Fruit fly (Drosophila melanogaster) whole organism, embryonic: Measurements from ENCODE around the gene Lsp2.

Experiments
- ATbp ChIP-seq: fragments of 200-800 bp; sonication (Bioruptor generic); optimal IDR thresholded peaks from 2 replicates; lab custom pipeline; 2017; ENCODE audit warnings: missing biosample characterization, mild to moderate bottlenecking, missing genetic modification characterization, missing genetic modification reagents
- Atf3 ChIP-seq: fragments of 200-800 bp; sonication (Bioruptor generic); optimal IDR thresholded peaks from 3 replicates; lab custom pipeline; 2016; ENCODE audit warnings: missing biosample characterization, missing genetic modification characterization
- CG1024 ChIP-seq: fragments of 200-800 bp; sonication (Bioruptor generic); IDR thresholded peaks from 2 replicates; pipeline ENCODE4 v1.3.6; 2022; ENCODE audit warnings: missing biosample characterization, missing genetic modification characterization
- CG16815 ChIP-seq: fragments of 200-800 bp; sonication (Bioruptor generic); optimal IDR thresholded peaks from 3 replicates; lab custom pipeline; 2017; ENCODE audit warnings: missing biosample characterization, mild to moderate bottlenecking, missing genetic modification characterization
- CG17568 ChIP-seq: fragments of 200-800 bp; sonication (Bioruptor generic); optimal IDR thresholded peaks from 2 replicates; lab custom pipeline; 2018; ENCODE audit warnings: missing biosample characterization, mild to moderate bottlenecking, missing genetic modification characterization, moderate library complexity
- CG18262 ChIP-seq: fragments of 200-800 bp; optimal IDR thresholded peaks from 3 replicates; lab custom pipeline; 2019; ENCODE audit warnings: missing biosample characterization, mild to moderate bottlenecking, missing genetic modification characterization, moderate library complexity
- CG18764 ChIP-seq: fragments of 200-800 bp; sonication (Bioruptor generic); optimal IDR thresholded peaks from 3 replicates; lab custom pipeline; 2016; ENCODE audit warnings: missing biosample characterization, missing genetic modification characterization
- CG2889 ChIP-seq: fragments of 200-800 bp; sonication (Bioruptor generic); IDR thresholded peaks from 3 replicates; pipeline ENCODE4 v1.3.6; 2022; ENCODE audit warnings: missing biosample characterization, missing genetic modification characterization
- CG31388 ChIP-seq: fragments of 200-800 bp; sonication (Bioruptor generic); optimal IDR thresholded peaks from 2 replicates; lab custom pipeline; 2016; ENCODE audit warnings: missing biosample characterization, missing genetic modification characterization
- CG32532 ChIP-seq: fragments of 200-800 bp; sonication (Bioruptor generic); IDR thresholded peaks from 2 replicates; pipeline ENCODE4 v1.3.6; 2022; ENCODE audit warnings: missing biosample characterization, missing genetic modification characterization
- CG32772 ChIP-seq: fragments of 200-800 bp; sonication (Bioruptor generic); IDR thresholded peaks from 2 replicates; pipeline ENCODE4 v1.3.6; 2022; ENCODE audit warnings: missing biosample characterization, missing genetic modification characterization
- CG3281 ChIP-seq: fragments of 200-800 bp; sonication (Bioruptor generic); optimal IDR thresholded peaks from 3 replicates; lab custom pipeline; 2017; ENCODE audit warnings: missing biosample characterization, mild to moderate bottlenecking, missing genetic modification characterization
- CG33213 ChIP-seq: fragments of 200-800 bp; sonication (Bioruptor generic); optimal IDR thresholded peaks from 3 replicates; lab custom pipeline; 2016; ENCODE audit warnings: missing biosample characterization, missing genetic modification characterization
- CG34224 ChIP-seq: fragments of 200-800 bp; sonication (Bioruptor generic); IDR thresholded peaks from 3 replicates; pipeline ENCODE4 v1.3.6; 2022; ENCODE audit warnings: missing biosample characterization, missing genetic modification characterization; ENCODE audit not compliant: partially characterized antibody
- CG3726 ChIP-seq: fragments of 200-800 bp; sonication (Bioruptor generic); IDR thresholded peaks from 3 replicates; pipeline ENCODE4, ENCODE4 v1.3.6; 2022; ENCODE audit warnings: missing biosample characterization, missing genetic modification characterization
- CG4617 ChIP-seq: fragments of 200-800 bp; sonication (Bioruptor generic); optimal IDR thresholded peaks from 3 replicates; lab custom pipeline; 2016; ENCODE audit warnings: missing biosample characterization, missing genetic modification characterization, borderline replicate concordance
- CG7271 ChIP-seq: fragments of 200-800 bp; sonication (Bioruptor generic); optimal IDR thresholded peaks from 2 replicates; lab custom pipeline; 2018; ENCODE audit warnings: missing biosample characterization, mild to moderate bottlenecking, missing genetic modification characterization, moderate library complexity
- CG7357 ChIP-seq: fragments of 200-800 bp; sonication (Bioruptor generic); IDR thresholded peaks from 3 replicates; pipeline ENCODE4 v1.3.6; 2022; ENCODE audit warnings: missing biosample characterization, missing genetic modification characterization
- CG9876 ChIP-seq: fragments of 200-800 bp; sonication (Bioruptor generic); optimal IDR thresholded peaks from 2 replicates; lab custom pipeline; 2016; ENCODE audit warnings: missing biosample characterization, missing genetic modification characterization
- CTCF ChIP-seq: fragments of 200-800 bp; sonication (Bioruptor generic); optimal IDR thresholded peaks from 2 replicates; lab custom pipeline; 2017; ENCODE audit warnings: missing biosample characterization, mild to moderate bottlenecking, missing genetic modification characterization, moderate library complexity
- D19A ChIP-seq: fragments of 200-800 bp; optimal IDR thresholded peaks from 3 replicates; lab custom pipeline; 2019; ENCODE audit warnings: missing biosample characterization, mild to moderate bottlenecking, missing genetic modification characterization, moderate library complexity
- D19B ChIP-seq: fragments of 200-800 bp; sonication (Bioruptor generic); optimal IDR thresholded peaks from 2 replicates; lab custom pipeline; 2017; ENCODE audit warnings: missing biosample characterization, mild to moderate bottlenecking, missing genetic modification characterization
- Doc2 ChIP-seq: fragments of 200-800 bp; sonication (Bioruptor generic); IDR thresholded peaks from 2 replicates; pipeline ENCODE4 v1.3.6; 2022; ENCODE audit warnings: missing biosample characterization, missing genetic modification characterization
- E2f2 ChIP-seq: fragments of 200-800 bp; sonication (Bioruptor generic); IDR thresholded peaks from 2 replicates; pipeline ENCODE4 v1.3.6; 2022; ENCODE audit warnings: missing biosample characterization, missing genetic modification characterization
- HLH54F ChIP-seq: fragments of 200-800 bp; sonication (Bioruptor generic); optimal IDR thresholded peaks from 3 replicates; lab custom pipeline; 2016; ENCODE audit warnings: missing biosample characterization, missing genetic modification characterization
- Hand ChIP-seq: fragments of 200-800 bp; sonication (Bioruptor generic); optimal IDR thresholded peaks from 2 replicates; lab custom pipeline; 2017; ENCODE audit warnings: mild to moderate bottlenecking, missing biosample characterization, missing genetic modification reagents, missing genetic modification characterization
- NFAT ChIP-seq: fragments of 200-800 bp; sonication (Bioruptor generic); IDR thresholded peaks from 2 replicates; pipeline ENCODE4 v1.3.6; 2022; ENCODE audit warnings: missing biosample characterization, missing genetic modification characterization
- Sox102F ChIP-seq: fragments of 200-800 bp; sonication (Bioruptor generic); optimal IDR thresholded peaks from 2 replicates; lab custom pipeline; 2018; ENCODE audit warnings: missing biosample characterization, mild to moderate bottlenecking, missing genetic modification characterization, moderate library complexity
- ap ChIP-seq: fragments of 200-800 bp; sonication (Bioruptor generic); IDR thresholded peaks from 2 replicates; pipeline ENCODE4 v1.3.6; 2022; ENCODE audit warnings: missing biosample characterization, missing genetic modification characterization
- bcd ChIP-seq: fragments of 200-800 bp; sonication (Bioruptor generic); optimal IDR thresholded peaks from 2 replicates; lab custom pipeline; 2017; ENCODE audit warnings: missing biosample characterization, mild to moderate bottlenecking, missing genetic modification characterization
- caup ChIP-seq: fragments of 200-800 bp; sonication (Bioruptor generic); optimal IDR thresholded peaks from 3 replicates; lab custom pipeline; 2017; ENCODE audit warnings: missing biosample characterization, mild to moderate bottlenecking, missing genetic modification characterization, moderate library complexity; ENCODE audit not compliant: severe bottlenecking
- dm ChIP-seq: fragments of 200-800 bp; sonication (Bioruptor generic); optimal IDR thresholded peaks from 3 replicates; lab custom pipeline; 2016; ENCODE audit warnings: missing biosample characterization, missing genetic modification characterization
- dmrt11E ChIP-seq: fragments of 200-800 bp; sonication (Bioruptor generic); optimal IDR thresholded peaks from 3 replicates; lab custom pipeline; 2018; ENCODE audit warnings: missing biosample characterization, mild to moderate bottlenecking, missing genetic modification characterization, moderate library complexity
- fd102C ChIP-seq: fragments of 200-800 bp; sonication (Bioruptor generic); optimal IDR thresholded peaks from 2 replicates; lab custom pipeline; 2018; ENCODE audit warnings: missing biosample characterization, mild to moderate bottlenecking, missing genetic modification characterization, moderate library complexity
- fru ChIP-seq: fragments of >200 bp; optimal IDR thresholded peaks from 2 replicates; lab custom pipeline; 2017
- gem ChIP-seq: fragments of 200-800 bp; sonication (Bioruptor generic); optimal IDR thresholded peaks from 2 replicates; lab custom pipeline; 2019; ENCODE audit warnings: missing biosample characterization, mild to moderate bottlenecking, missing genetic modification characterization, moderate library complexity
- hbn ChIP-seq: fragments of 200-800 bp; sonication (Bioruptor generic); IDR thresholded peaks from 2 replicates; pipeline ENCODE4 v1.3.6; 2022; ENCODE audit warnings: missing biosample characterization, missing genetic modification characterization; ENCODE audit not compliant: partially characterized antibody
- kah ChIP-seq: fragments of 200-800 bp; sonication (Bioruptor generic); optimal IDR thresholded peaks from 2 replicates; lab custom pipeline; 2018; ENCODE audit warnings: missing biosample characterization, mild to moderate bottlenecking, missing genetic modification characterization
- ken ChIP-seq: fragments of 200-800 bp; sonication (Bioruptor generic); IDR thresholded peaks from 3 replicates; pipeline ENCODE4 v1.3.6; 2022; ENCODE audit warnings: missing biosample characterization, missing genetic modification characterization
- lov ChIP-seq, 2 experiments: fragments of 200-800 bp in 1 of 2; fragments of >200 bp in 1 of 2; sonication (Bioruptor generic) in 1 of 2; IDR thresholded peaks in 1 of 2; optimal IDR thresholded peaks in 1 of 2; 2 replicates in 1 of 2; 3 replicates in 1 of 2; pipeline versions ENCODE4 v1.3.6 to Lab custom; 2017 to 2022; ENCODE audit warnings: missing biosample characterization in 1 of 2, missing genetic modification characterization in 1 of 2
- nerfin-1 ChIP-seq: fragments of 200-800 bp; sonication (Bioruptor generic); optimal IDR thresholded peaks from 3 replicates; lab custom pipeline; 2019; ENCODE audit warnings: missing biosample characterization, mild to moderate bottlenecking, missing genetic modification characterization, moderate library complexity
- pb ChIP-seq: fragments of 200-800 bp; sonication (Bioruptor generic); optimal IDR thresholded peaks from 3 replicates; lab custom pipeline; 2016; ENCODE audit warnings: missing biosample characterization, missing genetic modification characterization
- peb ChIP-seq: fragments of 200-800 bp; sonication (Bioruptor generic); IDR thresholded peaks from 2 replicates; pipeline ENCODE4 v1.3.6; 2022; ENCODE audit warnings: missing biosample characterization, missing genetic modification characterization
- prd ChIP-seq, 3 experiments: fragments of >200 bp in 2 of 3; fragments of 200-800 bp in 1 of 3; sonication (Bioruptor generic) in 1 of 3; optimal IDR thresholded peaks in 2 of 3; IDR thresholded peaks in 1 of 3; 2 replicates in 2 of 3; 3 replicates in 1 of 3; pipeline versions ENCODE4 v1.3.6 to Lab custom; 2017 to 2022; ENCODE audit warnings: missing biosample characterization in 1 of 3, missing genetic modification characterization in 1 of 3
- pum ChIP-seq: fragments of 200-800 bp; sonication (Bioruptor generic); optimal IDR thresholded peaks from 2 replicates; lab custom pipeline; 2016; ENCODE audit warnings: missing biosample characterization, missing genetic modification characterization
- run ChIP-seq: fragments of 200-800 bp; sonication (Bioruptor generic); optimal IDR thresholded peaks from 3 replicates; lab custom pipeline; 2018; ENCODE audit warnings: missing biosample characterization, mild to moderate bottlenecking, missing genetic modification characterization
- slou ChIP-seq: fragments of 200-800 bp; sonication (Bioruptor generic); optimal IDR thresholded peaks from 3 replicates; lab custom pipeline; 2016; ENCODE audit warnings: missing biosample characterization, missing genetic modification characterization
- unpg ChIP-seq: fragments of 200-800 bp; sonication (Bioruptor generic); optimal IDR thresholded peaks from 3 replicates; lab custom pipeline; 2018; ENCODE audit warnings: missing biosample characterization, mild to moderate bottlenecking, missing genetic modification characterization, moderate library complexity
- vvl ChIP-seq: fragments of 200-800 bp; sonication (Bioruptor generic); IDR thresholded peaks from 2 replicates; pipeline ENCODE4 v1.3.6; 2022; ENCODE audit warnings: missing biosample characterization, missing genetic modification characterization
- wdn ChIP-seq: fragments of 200-800 bp; sonication (Bioruptor generic); IDR thresholded peaks from 2 replicates; pipeline ENCODE4 v1.3.6; 2022; ENCODE audit warnings: missing biosample characterization, missing genetic modification characterization
- z ChIP-seq: fragments of 200-800 bp; sonication (Bioruptor generic); IDR thresholded peaks from 3 replicates; pipeline ENCODE4 v1.3.6; 2022; ENCODE audit warnings: missing biosample characterization, missing genetic modification characterization

Lsp2 gene

dm6 chr3L:12131918-12132317 is 2.7 kb downstream of the Lsp2 start, which contains the start of gene DEF8 (continued):
- peak; percentile 82 for TF ChIP-seq CG3281 (GFP tag; lab: Kevin White, UChicago)
- peak; percentile 75 for TF ChIP-seq ken (GFP tag; lab: Robert Waterston, UW)
- peak; percentile 93 for TF ChIP-seq Sox102F (GFP tag; lab: Kevin White, UChicago)
- TF ChIP-seq dmrt11E (tag; lab: Kevin White, UChicago): peak; percentile 91
- peak; percentile 61 for TF ChIP-seq ATbp (GFP tag; lab: Kevin White, UChicago)
- TF ChIP-seq CTCF (GFP tag; lab: Kevin White, UChicago): no peak
- TF ChIP-seq vvl (GFP tag; lab: Robert Waterston, UW): peak; percentile 95
- peak; percentile 46 for TF ChIP-seq Atf3 (GFP tag; lab: Kevin White, UChicago)
- TF ChIP-seq CG7357 (GFP tag; lab: Robert Waterston, UW): no peak
- no peak for TF ChIP-seq CG31388 (GFP tag; lab: Kevin White, UChicago)
- peak; percentile 65 for TF ChIP-seq CG16815 (GFP tag; lab: Kevin White, UChicago)
- TF ChIP-seq nerfin-1 (tag; lab: Kevin White, UChicago): peak; percentile 88
- no peak for TF ChIP-seq CG17568 (GFP tag; lab: Kevin White, UChicago)
- TF ChIP-seq dm (GFP tag; lab: Kevin White, UChicago): peak; percentile 63
- TF ChIP-seq CG18262 (tag; lab: Kevin White, UChicago): peak; percentile 90
- peak; percentile 87 for TF ChIP-seq D19A (tag; lab: Kevin White, UChicago)
- peak; percentile 100 for TF ChIP-seq kah (GFP tag; lab: Kevin White, UChicago)
- peak; percentile 88 for TF ChIP-seq unpg (GFP tag; lab: Kevin White, UChicago)
- TF ChIP-seq bcd: peak; percentile 78
- peak; percentile 28 for TF ChIP-seq HLH54F
- TF ChIP-seq fd102C (GFP tag; lab: Kevin White, UChicago): no peak
- TF ChIP-seq caup (GFP tag; lab: Kevin White, UChicago): peak; percentile 57
- peak; percentile 62 for TF ChIP-seq wdn
- peak; percentile 85 for TF ChIP-seq CG32532
- peak; percentile 92 for TF ChIP-seq gem (tag; lab: Kevin White, UChicago)
- TF ChIP-seq Hand (GFP tag; lab: Kevin White, UChicago): peak; percentile 55
- peak; percentile 87 for TF ChIP-seq ap (GFP tag; lab: Robert Waterston, UW)
- peak; percentile 74; the same call in 1 of the 2 replicates for TF ChIP-seq CG1024 (GFP tag; lab: Robert Waterston, UW)
- TF ChIP-seq CG18764 (GFP tag; lab: Kevin White, UChicago): peak; percentile 80
- no peak for TF ChIP-seq fru (lab: Kevin White, UChicago)
- TF ChIP-seq pb: no peak
- TF ChIP-seq CG34224: no peak
- peak; percentile 67 for TF ChIP-seq run
- TF ChIP-seq CG4617 (GFP tag; lab: Kevin White, UChicago): peak; percentile 96
- TF ChIP-seq CG32772 (GFP tag; lab: Robert Waterston, UW): peak; percentile 87
- no peak for TF ChIP-seq z (GFP tag; lab: Robert Waterston, UW)
- TF ChIP-seq slou (GFP tag; lab: Kevin White, UChicago): no peak
- no peak for TF ChIP-seq prd (optimal IDR thresholded peaks at IDR 0.05; lab: Kevin White, UChicago)
- peak; percentile 86 for TF ChIP-seq prd (GFP tag; IDR thresholded peaks at IDR 0.05; lab: Robert Waterston, UW)
- no peak for TF ChIP-seq CG33213 (GFP tag; lab: Kevin White, UChicago)
- TF ChIP-seq lov (optimal IDR thresholded peaks at IDR 0.05; lab: Kevin White, UChicago): no peak
- TF ChIP-seq lov (GFP tag; IDR thresholded peaks at IDR 0.05; lab: Robert Waterston, UW): peak; percentile 64; the same call in 2 of the 3 replicates
- TF ChIP-seq CG9876: no peak
- no peak for TF ChIP-seq hbn
- TF ChIP-seq E2f2 (GFP tag; lab: Robert Waterston, UW): peak; percentile 71
- TF ChIP-seq CG2889 (GFP tag; lab: Robert Waterston, UW): peak; percentile 68; the same call in 1 of the 3 replicates
- TF ChIP-seq Doc2 (GFP tag; lab: Robert Waterston, UW): no peak
- no peak for TF ChIP-seq pum (GFP tag; lab: Kevin White, UChicago)
- TF ChIP-seq NFAT (GFP tag; lab: Robert Waterston, UW): peak; percentile 71
- peak; percentile 49; the same call in 1 of the 3 replicates for TF ChIP-seq CG3726 (GFP tag; lab: Robert Waterston, UW)
- no peak for TF ChIP-seq D19B (GFP tag; lab: Kevin White, UChicago)
- TF ChIP-seq peb (GFP tag; lab: Robert Waterston, UW): peak; percentile 41; the same call in 1 of the 2 replicates
- peak; percentile 83 for TF ChIP-seq CG7271
